Worm (Caenorhabditis elegans) whole organism, L1 larva: Measurements from ENCODE around the gene ntl-4.

Experiments
- C04F5.9 ChIP-seq: sonication (generic microtip); optimal IDR thresholded peaks from 2 replicates; lab custom pipeline; 2016; ENCODE audit warnings: missing genetic modification characterization, missing compliant biosample characterization
- jun-1 ChIP-seq: fragments of 150-350 bp; optimal IDR thresholded peaks from 2 replicates; lab custom pipeline; 2014; ENCODE audit warnings: missing biosample characterization, missing genetic modification reagents, missing genetic modification characterization
- lin-13 ChIP-seq: fragments of 150-350 bp; optimal IDR thresholded peaks from 2 replicates; lab custom pipeline; 2014; ENCODE audit warnings: missing biosample characterization, missing genetic modification reagents, missing genetic modification characterization
- lin-39 ChIP-seq: fragments of 150-350 bp; optimal IDR thresholded peaks from 2 replicates; lab custom pipeline; 2014; ENCODE audit warnings: missing biosample characterization, missing genetic modification reagents, missing genetic modification characterization
- mep-1 ChIP-seq: fragments of 150-350 bp; optimal IDR thresholded peaks from 2 replicates; lab custom pipeline; 2014; ENCODE audit warnings: missing biosample characterization, missing genetic modification characterization
- nhr-12 ChIP-seq: sonication (generic microtip); optimal IDR thresholded peaks from 2 replicates; lab custom pipeline; 2017; ENCODE audit warnings: missing biosample characterization, missing genetic modification characterization
- nhr-71 ChIP-seq: sonication (generic microtip); optimal IDR thresholded peaks from 2 replicates; lab custom pipeline; 2016; ENCODE audit warnings: mild to moderate bottlenecking, missing genetic modification characterization, moderate library complexity, missing compliant biosample characterization
- nhr-77 ChIP-seq: fragments of 150-350 bp; optimal IDR thresholded peaks from 2 replicates; lab custom pipeline; 2014; ENCODE audit warnings: missing biosample characterization, missing genetic modification characterization
- pag-3 ChIP-seq: sonication (generic microtip); optimal IDR thresholded peaks from 2 replicates; lab custom pipeline; 2017; ENCODE audit warnings: missing genetic modification characterization, mild to moderate bottlenecking, missing compliant biosample characterization, antibody characterized with exemption, borderline replicate concordance; ENCODE audit not compliant: insufficient read depth
- pqm-1 ChIP-seq: sonication (generic microtip); optimal IDR thresholded peaks from 3 replicates; lab custom pipeline; 2017; ENCODE audit warnings: missing biosample characterization, missing genetic modification characterization
- rnt-1 ChIP-seq: sonication (generic microtip); optimal IDR thresholded peaks from 2 replicates; lab custom pipeline; 2016; ENCODE audit warnings: mild to moderate bottlenecking, missing genetic modification characterization, moderate library complexity, missing compliant biosample characterization
- sptf-1 ChIP-seq: fragments of 150-350 bp; optimal IDR thresholded peaks from 2 replicates; lab custom pipeline; 2014; ENCODE audit warnings: missing biosample characterization, missing genetic modification characterization
- zag-1 ChIP-seq: fragments of 150-350 bp; optimal IDR thresholded peaks from 2 replicates; lab custom pipeline; 2014; ENCODE audit warnings: missing biosample characterization, missing genetic modification characterization

DNA sequence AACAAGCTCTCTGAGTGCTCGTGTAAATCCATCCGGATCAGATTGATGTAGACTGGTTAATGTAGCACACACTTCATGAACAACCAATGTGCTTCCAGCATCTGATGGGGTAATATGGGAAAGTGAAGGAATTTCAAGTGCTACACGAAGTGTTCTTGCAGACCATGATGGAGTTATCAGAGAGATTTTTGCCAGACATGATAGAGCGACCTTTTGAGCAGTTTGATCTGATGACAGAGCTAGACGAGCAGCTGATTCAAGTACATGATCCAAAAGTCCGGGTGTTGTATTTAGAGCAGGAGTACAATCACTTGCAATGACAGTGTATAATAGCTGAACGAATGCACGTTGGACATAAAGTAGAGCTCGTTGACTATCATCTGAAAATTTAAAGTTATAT, 7.5 kb downstream of the ntl-4 start:
- TF ChIP-seq jun-1 (tag; lab: Kevin White, UChicago) (no peak), sptf-1 (tag; lab: Kevin White, UChicago) (no peak), nhr-71 (tag; lab: Kevin White, UChicago) (no peak), lin-39 (tag; lab: Kevin White, UChicago) (no peak), nhr-12 (tag; lab: Kevin White, UChicago) (no peak), pqm-1 (tag; lab: Kevin White, UChicago) (no peak), zag-1 (tag; lab: Kevin White, UChicago) (no peak), mep-1 (tag; lab: Kevin White, UChicago) (no peak), nhr-77 (tag; lab: Kevin White, UChicago) (no peak), rnt-1 (tag; lab: Kevin White, UChicago) (no peak), C04F5.9 (tag; lab: Kevin White, UChicago) (no peak), lin-13 (no peak), pag-3 (tag; lab: Kevin White, UChicago) (no peak)
